Fruit fly (Drosophila melanogaster) whole organism, adult: ENCODE results near the gene CG13896.

Experiments used
- CG11617 ChIP-seq: fragments of 200-800 bp; sonication (Bioruptor generic); optimal IDR thresholded peaks from 2 replicates; lab custom pipeline; 2017; ENCODE audit warnings: mild to moderate bottlenecking, missing biosample characterization, missing genetic modification reagents, missing genetic modification characterization
- CG12768 ChIP-seq: fragments of 200-800 bp; sonication (Bioruptor generic); optimal IDR thresholded peaks from 2 replicates; lab custom pipeline; 2017; ENCODE audit warnings: missing biosample characterization, missing genetic modification characterization, mild to moderate bottlenecking, moderate library complexity, missing genetic modification reagents
- CG14711 ChIP-seq: fragments of 200-800 bp; sonication (Bioruptor generic); optimal IDR thresholded peaks from 2 replicates; lab custom pipeline; 2018; ENCODE audit warnings: missing biosample characterization, mild to moderate bottlenecking, missing genetic modification characterization, moderate library complexity
- CG1620 ChIP-seq: fragments of 200-800 bp; sonication (Bioruptor generic); optimal IDR thresholded peaks from 2 replicates; lab custom pipeline; 2016; ENCODE audit warnings: missing biosample characterization, missing genetic modification characterization
- CG33017 ChIP-seq: fragments of 200-800 bp; sonication (Bioruptor generic); optimal IDR thresholded peaks from 2 replicates; lab custom pipeline; 2018; ENCODE audit warnings: missing biosample characterization, mild to moderate bottlenecking, missing genetic modification characterization, moderate library complexity
- CG7101 ChIP-seq: fragments of 200-800 bp; sonication (Bioruptor generic); optimal IDR thresholded peaks from 2 replicates; lab custom pipeline; 2018; ENCODE audit warnings: missing biosample characterization, mild to moderate bottlenecking, missing genetic modification characterization, moderate library complexity
- Crg-1 ChIP-seq: fragments of 200-800 bp; sonication (Bioruptor generic); optimal IDR thresholded peaks from 2 replicates; lab custom pipeline; 2016; ENCODE audit warnings: missing biosample characterization, missing genetic modification characterization
- Hr96 ChIP-seq: fragments of 200-800 bp; sonication (Bioruptor generic); optimal IDR thresholded peaks from 2 replicates; lab custom pipeline; 2016; ENCODE audit warnings: missing biosample characterization, missing genetic modification characterization
- Mnt ChIP-seq: fragments of 200-800 bp; sonication (Bioruptor generic); optimal IDR thresholded peaks from 2 replicates; lab custom pipeline; 2016; ENCODE audit warnings: missing biosample characterization, mild to moderate bottlenecking, missing genetic modification characterization
- bab1 ChIP-seq: fragments of 200-800 bp; sonication (Bioruptor generic); optimal IDR thresholded peaks from 3 replicates; lab custom pipeline; 2019; ENCODE audit warnings: missing biosample characterization, mild to moderate bottlenecking, missing genetic modification characterization, moderate library complexity
- cic ChIP-seq: fragments of 200-800 bp; sonication (Bioruptor generic); optimal IDR thresholded peaks from 2 replicates; lab custom pipeline; 2017; ENCODE audit warnings: missing biosample characterization, mild to moderate bottlenecking, missing genetic modification characterization, moderate library complexity
- cnc ChIP-seq, 2 experiments: fragments of >200 bp; optimal IDR thresholded peaks; 2 replicates each; lab custom pipeline; 2017
- kay ChIP-seq: fragments of 200-800 bp; sonication (Bioruptor generic); peaks from one replicate; lab custom pipeline; 2016; ENCODE audit warnings: missing biosample characterization, missing genetic modification characterization, borderline replicate concordance
- tj ChIP-seq: fragments of 200-800 bp; sonication (Bioruptor generic); optimal IDR thresholded peaks from 3 replicates; lab custom pipeline; 2017; ENCODE audit warnings: missing biosample characterization, mild to moderate bottlenecking, missing genetic modification characterization, moderate library complexity

- TF ChIP-seq cic (GFP tag; lab: Kevin White, UChicago): no peak
- TF ChIP-seq tj (GFP tag; lab: Kevin White, UChicago): no peak
- no peak for TF ChIP-seq Mnt
- no peak for TF ChIP-seq CG1620 (GFP tag; lab: Kevin White, UChicago)
- no peak for TF ChIP-seq CG7101 (tag; lab: Kevin White, UChicago)
- no peak for TF ChIP-seq cnc (optimal IDR thresholded peaks at IDR 0.05; lab: Kevin White, UChicago)
- TF ChIP-seq CG14711 (tag; lab: Kevin White, UChicago): no peak
- TF ChIP-seq CG12768 (GFP tag; lab: Kevin White, UChicago): no peak
- no peak for TF ChIP-seq Crg-1
- no peak for TF ChIP-seq CG11617
- no peak for TF ChIP-seq bab1 (GFP tag; lab: Kevin White, UChicago)
- TF ChIP-seq kay (GFP tag; lab: Kevin White, UChicago): no peak
- TF ChIP-seq CG33017: no peak
- TF ChIP-seq Hr96 (GFP tag; lab: Kevin White, UChicago): no peak
Observed at dm6 chr3L:745222-745942, 33.7 kb upstream of the CG13896 start.
